Worm (Caenorhabditis elegans) whole organism, L2 larva: ENCODE data around the gene E02H4.7.

Experiments used
- F13H6.1 ChIP-seq: sonication (generic microtip); optimal IDR thresholded peaks from 2 replicates; lab custom pipeline; 2016; ENCODE audit warnings: missing genetic modification characterization, missing compliant biosample characterization
- Y55F3AM.14 ChIP-seq: fragments of 200-800 bp; sonication (Bioruptor generic); optimal IDR thresholded peaks from 2 replicates; lab custom pipeline; 2018; ENCODE audit warnings: mild to moderate bottlenecking, missing genetic modification characterization, missing compliant biosample characterization
- ZK546.5 ChIP-seq: sonication (generic microtip); optimal IDR thresholded peaks from 2 replicates; lab custom pipeline; 2017; ENCODE audit warnings: missing biosample characterization, missing genetic modification characterization
- alr-1 ChIP-seq: fragments of 150-350 bp; optimal IDR thresholded peaks from 2 replicates; lab custom pipeline; 2014; ENCODE audit warnings: missing biosample characterization, missing genetic modification characterization
- aly-2 ChIP-seq: fragments of 150-350 bp; optimal IDR thresholded peaks from 2 replicates; lab custom pipeline; 2014; ENCODE audit warnings: missing biosample characterization, missing genetic modification characterization
- ama-1 ChIP-seq: fragments of 150-350 bp; optimal IDR thresholded peaks from 2 replicates; lab custom pipeline; 2018; ENCODE audit warnings: inconsistent platforms
- blmp-1 ChIP-seq: sonication (generic microtip); optimal IDR thresholded peaks from 2 replicates; lab custom pipeline; 2017; ENCODE audit warnings: missing genetic modification characterization, mild to moderate bottlenecking, missing compliant biosample characterization, antibody characterized with exemption, moderate library complexity; ENCODE audit not compliant: insufficient read depth
- ceh-16 ChIP-seq: fragments of 150-350 bp; optimal IDR thresholded peaks from 2 replicates; lab custom pipeline; 2014; ENCODE audit warnings: missing biosample characterization, missing genetic modification characterization
- ceh-82 ChIP-seq: fragments of 150-350 bp; optimal IDR thresholded peaks from 2 replicates; lab custom pipeline; 2014; ENCODE audit warnings: missing biosample characterization, missing genetic modification characterization
- crh-2 ChIP-seq: sonication (generic microtip); optimal IDR thresholded peaks from 2 replicates; lab custom pipeline; 2017; ENCODE audit warnings: missing biosample characterization, missing genetic modification characterization
- dmd-4 ChIP-seq: sonication (generic microtip); optimal IDR thresholded peaks from 2 replicates; lab custom pipeline; 2017; ENCODE audit warnings: missing biosample characterization, missing genetic modification characterization
- egl-27 ChIP-seq: sonication (generic microtip); optimal IDR thresholded peaks from 3 replicates; lab custom pipeline; 2017; ENCODE audit warnings: missing biosample characterization, missing genetic modification reagents, missing genetic modification characterization
- elt-1 ChIP-seq: fragments of 150-350 bp; optimal IDR thresholded peaks from 2 replicates; lab custom pipeline; 2014; ENCODE audit warnings: missing biosample characterization, missing genetic modification characterization
- elt-3 ChIP-seq: sonication (generic microtip); optimal IDR thresholded peaks from 2 replicates; lab custom pipeline; 2017; ENCODE audit warnings: missing biosample characterization, missing genetic modification characterization
- fos-1 ChIP-seq: fragments of 150-350 bp; optimal IDR thresholded peaks from 2 replicates; lab custom pipeline; 2014; ENCODE audit warnings: missing biosample characterization, missing genetic modification characterization
- gmeb-1 ChIP-seq: fragments of 150-350 bp; optimal IDR thresholded peaks from 2 replicates; lab custom pipeline; 2014; ENCODE audit warnings: missing biosample characterization, missing genetic modification characterization
- lin-11 ChIP-seq: fragments of 150-350 bp; sonication (generic microtip); optimal IDR thresholded peaks from 2 replicates; lab custom pipeline; 2014; ENCODE audit warnings: missing biosample characterization, missing genetic modification characterization, inconsistent platforms, mixed read lengths
- lin-39 ChIP-seq: fragments of 150-350 bp; optimal IDR thresholded peaks from 2 replicates; lab custom pipeline; 2014; ENCODE audit warnings: missing biosample characterization, missing genetic modification reagents, missing genetic modification characterization
- lsy-2 ChIP-seq, 2 experiments: fragments of 150-350 bp in 1 of 2; sonication (generic microtip) in 1 of 2; optimal IDR thresholded peaks; 2 replicates each; lab custom pipeline; 2014 to 2017; ENCODE audit warnings: missing biosample characterization in 2 of 2, missing genetic modification characterization in 2 of 2
- mbf-1 ChIP-seq: sonication (generic microtip); optimal IDR thresholded peaks from 2 replicates; lab custom pipeline; 2017; ENCODE audit warnings: missing biosample characterization, missing genetic modification characterization
- mdl-1 ChIP-seq, 2 experiments: fragments of 150-350 bp in 1 of 2; sonication (generic microtip) in 1 of 2; optimal IDR thresholded peaks; 2 replicates each; lab custom pipeline; 2017; ENCODE audit warnings: missing biosample characterization in 2 of 2, missing genetic modification characterization in 2 of 2
- nhr-11 ChIP-seq: fragments of 150-350 bp; optimal IDR thresholded peaks from 2 replicates; lab custom pipeline; 2014; ENCODE audit warnings: missing biosample characterization, missing genetic modification characterization
- nhr-12 ChIP-seq: fragments of 150-350 bp; optimal IDR thresholded peaks from 2 replicates; lab custom pipeline; 2014; ENCODE audit warnings: missing biosample characterization, missing genetic modification characterization
- nhr-129 ChIP-seq: fragments of 150-350 bp; optimal IDR thresholded peaks from 2 replicates; lab custom pipeline; 2014; ENCODE audit warnings: missing biosample characterization, missing genetic modification characterization
- nhr-21 ChIP-seq: fragments of 150-350 bp; optimal IDR thresholded peaks from 2 replicates; lab custom pipeline; 2014; ENCODE audit warnings: missing biosample characterization, missing genetic modification characterization
- nhr-23 ChIP-seq: fragments of 150-350 bp; optimal IDR thresholded peaks from 2 replicates; lab custom pipeline; 2014; ENCODE audit warnings: missing biosample characterization, missing genetic modification reagents, missing genetic modification characterization
- nhr-237 ChIP-seq: fragments of 150-350 bp; optimal IDR thresholded peaks from 2 replicates; lab custom pipeline; 2014; ENCODE audit warnings: missing biosample characterization, missing genetic modification characterization
- nhr-25 ChIP-seq: fragments of 150-350 bp; sonication (generic microtip); optimal IDR thresholded peaks from 3 replicates; lab custom pipeline; 2014; ENCODE audit warnings: missing biosample characterization, missing genetic modification characterization
- nhr-6 ChIP-seq: fragments of 150-350 bp; optimal IDR thresholded peaks from 2 replicates; lab custom pipeline; 2014; ENCODE audit warnings: missing biosample characterization, missing genetic modification characterization
- peb-1 ChIP-seq: fragments of 150-350 bp; optimal IDR thresholded peaks from 2 replicates; lab custom pipeline; 2014; ENCODE audit warnings: missing biosample characterization, missing genetic modification characterization
- sem-4 ChIP-seq: fragments of 150-350 bp; optimal IDR thresholded peaks from 2 replicates; lab custom pipeline; 2014; ENCODE audit warnings: missing biosample characterization, missing genetic modification reagents, missing genetic modification characterization
- skn-1 ChIP-seq: sonication (generic microtip); optimal IDR thresholded peaks from 2 replicates; lab custom pipeline; 2017; ENCODE audit warnings: missing biosample characterization, missing genetic modification characterization
- sma-3 ChIP-seq: sonication (generic microtip); optimal IDR thresholded peaks from 2 replicates; lab custom pipeline; 2016; ENCODE audit warnings: missing genetic modification reagents, missing genetic modification characterization, missing compliant biosample characterization
- unc-39 ChIP-seq: fragments of 150-350 bp; optimal IDR thresholded peaks from 2 replicates; lab custom pipeline; 2014; ENCODE audit warnings: missing biosample characterization, missing genetic modification characterization
- unc-55 ChIP-seq: fragments of 150-350 bp; sonication (generic microtip); optimal IDR thresholded peaks from 3 replicates; lab custom pipeline; 2014; ENCODE audit warnings: missing biosample characterization, missing genetic modification reagents, missing genetic modification characterization
- unc-62 ChIP-seq: fragments of 150-350 bp; optimal IDR thresholded peaks from 2 replicates; lab custom pipeline; 2014; ENCODE audit warnings: missing biosample characterization, missing genetic modification reagents, missing genetic modification characterization
- ztf-1 ChIP-seq: fragments of 200-800 bp; sonication (Bioruptor generic); conservative IDR thresholded peaks from 2 replicates; pipeline ENCODE4 v1.3.6; 2022; ENCODE audit warnings: missing genetic modification characterization, missing compliant biosample characterization
- ztf-11 ChIP-seq: sonication (generic microtip); optimal IDR thresholded peaks from 2 replicates; lab custom pipeline; 2017; ENCODE audit warnings: missing biosample characterization, missing genetic modification characterization
- ztf-4 ChIP-seq: fragments of 150-350 bp; optimal IDR thresholded peaks from 2 replicates; lab custom pipeline; 2014; ENCODE audit warnings: missing biosample characterization, missing genetic modification characterization

Gene E02H4.7

DNA sequence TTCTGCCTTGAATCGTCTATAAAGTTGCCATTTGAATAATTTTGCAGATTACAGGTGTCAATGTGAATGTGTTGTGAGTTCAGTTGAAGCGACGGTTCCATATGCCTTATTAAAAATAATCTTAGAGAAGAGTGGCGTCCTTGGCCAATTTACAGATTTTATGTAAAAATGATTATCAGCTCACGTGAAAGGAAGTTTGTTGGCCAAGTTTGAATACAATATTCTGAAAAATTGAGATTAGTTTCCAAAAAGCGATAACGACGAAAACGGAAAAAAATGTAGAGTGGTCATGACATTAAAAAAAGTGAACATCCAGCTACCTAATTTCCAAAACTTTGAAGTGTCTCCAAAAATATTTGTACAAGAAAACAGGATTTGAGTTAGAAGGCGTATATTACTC is 1.0 kb upstream of the E02H4.7 start, which contains the start of gene E02H4.5:
E02H4.5 (minus strand) TSS at position 101 of the 400 bp plus-strand sequence.
- TF ChIP-seq skn-1 (tag; lab: Kevin White, UChicago) (no peak), nhr-23 (tag; lab: Kevin White, UChicago) (no peak), ceh-16 (no peak), ztf-4 (tag; lab: Kevin White, UChicago) (no peak), nhr-11 (tag; lab: Kevin White, UChicago) (no peak), nhr-21 (no peak), unc-62 (GFP tag; lab: Kevin White, UChicago) (no peak), elt-3 (tag; lab: Kevin White, UChicago) (no peak), F13H6.1 (tag; lab: Kevin White, UChicago) (no peak), blmp-1 (tag; lab: Kevin White, UChicago) (no peak), mbf-1 (no peak), mdl-1 (tag; optimal IDR thresholded peaks at IDR 0.05; lab: Kevin White, UChicago) (no peak), alr-1 (no peak)

- TF ChIP-seq fos-1 (tag; lab: Kevin White, UChicago) (no peak), nhr-237 (tag; lab: Kevin White, UChicago) (no peak), nhr-12 (tag; lab: Kevin White, UChicago) (no peak), ceh-16 (no peak), peb-1 (no peak), mdl-1 (tag; optimal IDR thresholded peaks at IDR 0.05; lab: Kevin White, UChicago) (no peak), lin-39 (tag; lab: Kevin White, UChicago) (no peak), aly-2 (tag; lab: Kevin White, UChicago) (no peak), nhr-25 (tag; lab: Kevin White, UChicago) (no peak), unc-39 (no peak), sem-4 (tag; lab: Kevin White, UChicago) (no peak), lsy-2 (tag; optimal IDR thresholded peaks at IDR 0.05; lab: Kevin White, UChicago) (no peak), egl-27 (tag; lab: Kevin White, UChicago) (no peak), ZK546.5 (tag; lab: Kevin White, UChicago) (no peak), gmeb-1 (no peak), nhr-6 (no peak), lin-11 (tag; lab: Kevin White, UChicago) (no peak), sma-3 (no peak), nhr-11 (tag; lab: Kevin White, UChicago) (no peak)
- TF ChIP-seq, all 48 proteins: peak for 0
Observed at ce11 chrX:14257661-14258060, 1.6 kb downstream of the E02H4.7 start, which contains the start of gene E02H4.4. E02H4.4 (plus strand) TSS chrX:14257961.

DNA sequence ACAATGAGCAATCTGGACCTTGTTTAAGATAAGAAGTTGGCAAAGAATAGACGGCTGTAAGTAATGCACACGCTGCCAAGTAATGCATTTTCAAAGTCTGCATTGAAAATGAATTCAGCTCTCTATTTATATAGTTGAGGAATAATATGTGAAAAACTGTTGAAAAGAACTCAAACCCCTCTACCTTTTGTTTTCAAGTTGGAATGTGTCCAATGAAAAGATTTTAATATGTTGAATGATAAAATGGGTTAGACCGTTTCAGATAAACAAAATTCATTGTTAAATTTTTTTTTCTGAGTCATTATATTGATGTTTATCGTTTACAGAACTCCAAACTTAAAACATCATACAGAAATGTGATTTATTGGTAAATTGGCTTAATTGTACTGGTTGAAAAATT is 7.4 kb downstream of the E02H4.7 start, which contains the start of gene E02H4.8:
E02H4.8 (minus strand) TSS at position 101 of the 400 bp plus-strand sequence.
- TF ChIP-seq peb-1 (no peak), ceh-82 (tag; lab: Kevin White, UChicago) (no peak), unc-55 (GFP tag; lab: Kevin White, UChicago) (no peak), unc-39 (no peak), gmeb-1 (no peak), ztf-11 (no peak), unc-62 (GFP tag; lab: Kevin White, UChicago) (no peak), lin-11 (tag; lab: Kevin White, UChicago) (no peak), mdl-1 (tag; optimal IDR thresholded peaks at IDR 0.05; lab: Kevin White, UChicago) (no peak), ama-1 (lab: Kevin White, UChicago) (no peak), nhr-11 (tag; lab: Kevin White, UChicago) (no peak), egl-27 (tag; lab: Kevin White, UChicago) (no peak), elt-1 (tag; lab: Kevin White, UChicago) (no peak), blmp-1 (tag; lab: Kevin White, UChicago) (no peak)

DNA sequence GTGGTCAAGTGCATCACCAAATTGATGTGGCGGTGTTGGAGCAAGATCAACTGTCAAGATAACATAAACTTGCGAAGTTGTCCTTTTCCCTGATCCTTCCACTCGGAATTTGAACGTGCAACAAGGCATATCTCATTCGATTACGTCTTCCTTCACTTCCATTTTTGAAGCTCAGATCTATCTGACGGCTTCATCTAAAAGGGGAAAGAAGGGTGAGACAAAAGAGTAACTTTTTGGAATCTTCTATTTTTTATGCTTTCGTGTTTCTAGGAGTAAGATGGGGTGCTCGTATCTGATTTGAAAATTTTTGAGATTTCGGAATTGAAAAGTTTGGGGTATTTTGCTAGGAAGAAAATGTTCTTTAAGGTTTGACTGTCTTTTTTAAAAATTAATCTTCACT is 11.1 kb downstream of the E02H4.7 start:
- TF ChIP-seq nhr-23 (tag; lab: Kevin White, UChicago) (no peak), unc-55 (GFP tag; lab: Kevin White, UChicago) (no peak), crh-2 (tag; lab: Kevin White, UChicago) (no peak), peb-1 (no peak), elt-1 (tag; lab: Kevin White, UChicago) (peak; percentile 29)

- TF ChIP-seq nhr-25 (tag; lab: Kevin White, UChicago) (no peak), ztf-1 (GFP tag; lab: Robert Waterston, UW) (no peak), nhr-23 (tag; lab: Kevin White, UChicago) (no peak), ceh-82 (tag; lab: Kevin White, UChicago) (no peak), unc-55 (GFP tag; lab: Kevin White, UChicago) (no peak), Y55F3AM.14 (GFP tag; lab: Kevin White, UChicago) (no peak), nhr-129 (tag; lab: Kevin White, UChicago) (no peak), dmd-4 (tag; lab: Kevin White, UChicago) (no peak), lin-11 (tag; lab: Kevin White, UChicago) (no peak), blmp-1 (tag; lab: Kevin White, UChicago) (no peak), ZK546.5 (tag; lab: Kevin White, UChicago) (no peak), crh-2 (tag; lab: Kevin White, UChicago) (no peak)
- TF ChIP-seq, all 48 proteins: peak for 0
Observed at ce11 chrX:14267781-14268180, 11.7 kb downstream of the E02H4.7 start, which contains the start of gene del-1. del-1 (plus strand) TSS chrX:14268081.
